Worm (Caenorhabditis elegans) whole organism, L2 larva: Measurements from ENCODE around the gene K02C4.2.
A peak's percentile ranks its signal among the peaks of the same experiment; 100 is the strongest.

Source experiments
- C34F6.9 ChIP-seq: fragments of 150-350 bp; optimal IDR thresholded peaks from 2 replicates; lab custom pipeline; 2014; ENCODE audit warnings: missing biosample characterization, missing genetic modification characterization
- F13H6.1 ChIP-seq: sonication (generic microtip); optimal IDR thresholded peaks from 2 replicates; lab custom pipeline; 2016; ENCODE audit warnings: missing genetic modification characterization, missing compliant biosample characterization
- Y55F3AM.14 ChIP-seq: fragments of 200-800 bp; sonication (Bioruptor generic); optimal IDR thresholded peaks from 2 replicates; lab custom pipeline; 2018; ENCODE audit warnings: mild to moderate bottlenecking, missing genetic modification characterization, missing compliant biosample characterization
- ZK546.5 ChIP-seq: sonication (generic microtip); optimal IDR thresholded peaks from 2 replicates; lab custom pipeline; 2017; ENCODE audit warnings: missing biosample characterization, missing genetic modification characterization
- alr-1 ChIP-seq: fragments of 150-350 bp; optimal IDR thresholded peaks from 2 replicates; lab custom pipeline; 2014; ENCODE audit warnings: missing biosample characterization, missing genetic modification characterization
- aly-2 ChIP-seq: fragments of 150-350 bp; optimal IDR thresholded peaks from 2 replicates; lab custom pipeline; 2014; ENCODE audit warnings: missing biosample characterization, missing genetic modification characterization
- ceh-16 ChIP-seq: fragments of 150-350 bp; optimal IDR thresholded peaks from 2 replicates; lab custom pipeline; 2014; ENCODE audit warnings: missing biosample characterization, missing genetic modification characterization
- dmd-4 ChIP-seq: sonication (generic microtip); optimal IDR thresholded peaks from 2 replicates; lab custom pipeline; 2017; ENCODE audit warnings: missing biosample characterization, missing genetic modification characterization
- egl-27 ChIP-seq: sonication (generic microtip); optimal IDR thresholded peaks from 3 replicates; lab custom pipeline; 2017; ENCODE audit warnings: missing biosample characterization, missing genetic modification reagents, missing genetic modification characterization
- elt-3 ChIP-seq: sonication (generic microtip); optimal IDR thresholded peaks from 2 replicates; lab custom pipeline; 2017; ENCODE audit warnings: missing biosample characterization, missing genetic modification characterization
- fos-1 ChIP-seq: fragments of 150-350 bp; optimal IDR thresholded peaks from 2 replicates; lab custom pipeline; 2014; ENCODE audit warnings: missing biosample characterization, missing genetic modification characterization
- gmeb-1 ChIP-seq: fragments of 150-350 bp; optimal IDR thresholded peaks from 2 replicates; lab custom pipeline; 2014; ENCODE audit warnings: missing biosample characterization, missing genetic modification characterization
- lin-11 ChIP-seq: fragments of 150-350 bp; sonication (generic microtip); optimal IDR thresholded peaks from 2 replicates; lab custom pipeline; 2014; ENCODE audit warnings: missing biosample characterization, missing genetic modification characterization, inconsistent platforms, mixed read lengths
- lin-13 ChIP-seq: fragments of 150-350 bp; optimal IDR thresholded peaks from 2 replicates; lab custom pipeline; 2014; ENCODE audit warnings: missing biosample characterization, missing genetic modification reagents, missing genetic modification characterization
- lin-39 ChIP-seq: fragments of 150-350 bp; optimal IDR thresholded peaks from 2 replicates; lab custom pipeline; 2014; ENCODE audit warnings: missing biosample characterization, missing genetic modification reagents, missing genetic modification characterization
- lsy-2 ChIP-seq, 2 experiments: fragments of 150-350 bp in 1 of 2; sonication (generic microtip) in 1 of 2; optimal IDR thresholded peaks; 2 replicates each; lab custom pipeline; 2014 to 2017; ENCODE audit warnings: missing biosample characterization in 2 of 2, missing genetic modification characterization in 2 of 2
- mab-5 ChIP-seq: fragments of 150-350 bp; optimal IDR thresholded peaks from 2 replicates; lab custom pipeline; 2014; ENCODE audit warnings: missing biosample characterization, missing genetic modification characterization
- mbf-1 ChIP-seq: sonication (generic microtip); optimal IDR thresholded peaks from 2 replicates; lab custom pipeline; 2017; ENCODE audit warnings: missing biosample characterization, missing genetic modification characterization
- nhr-10 ChIP-seq: sonication (generic microtip); optimal IDR thresholded peaks from 2 replicates; lab custom pipeline; 2017; ENCODE audit warnings: missing biosample characterization, missing genetic modification characterization
- nhr-11 ChIP-seq: fragments of 150-350 bp; optimal IDR thresholded peaks from 2 replicates; lab custom pipeline; 2014; ENCODE audit warnings: missing biosample characterization, missing genetic modification characterization
- nhr-129 ChIP-seq: fragments of 150-350 bp; optimal IDR thresholded peaks from 2 replicates; lab custom pipeline; 2014; ENCODE audit warnings: missing biosample characterization, missing genetic modification characterization
- nhr-21 ChIP-seq: fragments of 150-350 bp; optimal IDR thresholded peaks from 2 replicates; lab custom pipeline; 2014; ENCODE audit warnings: missing biosample characterization, missing genetic modification characterization
- nhr-23 ChIP-seq: fragments of 150-350 bp; optimal IDR thresholded peaks from 2 replicates; lab custom pipeline; 2014; ENCODE audit warnings: missing biosample characterization, missing genetic modification reagents, missing genetic modification characterization
- nhr-237 ChIP-seq: fragments of 150-350 bp; optimal IDR thresholded peaks from 2 replicates; lab custom pipeline; 2014; ENCODE audit warnings: missing biosample characterization, missing genetic modification characterization
- peb-1 ChIP-seq: fragments of 150-350 bp; optimal IDR thresholded peaks from 2 replicates; lab custom pipeline; 2014; ENCODE audit warnings: missing biosample characterization, missing genetic modification characterization
- sem-4 ChIP-seq: fragments of 150-350 bp; optimal IDR thresholded peaks from 2 replicates; lab custom pipeline; 2014; ENCODE audit warnings: missing biosample characterization, missing genetic modification reagents, missing genetic modification characterization
- sma-3 ChIP-seq: sonication (generic microtip); optimal IDR thresholded peaks from 2 replicates; lab custom pipeline; 2016; ENCODE audit warnings: missing genetic modification reagents, missing genetic modification characterization, missing compliant biosample characterization
- sma-9 ChIP-seq, 2 experiments: fragments of 150-350 bp in 1 of 2; sonication (generic microtip) in 1 of 2; optimal IDR thresholded peaks; 2 replicates each; lab custom pipeline; 2014 to 2016; ENCODE audit warnings: missing genetic modification characterization in 2 of 2, mild to moderate bottlenecking in 1 of 2, missing biosample characterization in 1 of 2, missing compliant biosample characterization in 1 of 2, missing genetic modification reagents in 1 of 2, moderate library complexity in 1 of 2
- snpc-4 ChIP-seq: fragments of 150-350 bp; optimal IDR thresholded peaks from 2 replicates; lab custom pipeline; 2014; ENCODE audit warnings: missing biosample characterization, missing genetic modification characterization
- unc-39 ChIP-seq: fragments of 150-350 bp; optimal IDR thresholded peaks from 2 replicates; lab custom pipeline; 2014; ENCODE audit warnings: missing biosample characterization, missing genetic modification characterization
- unc-55 ChIP-seq: fragments of 150-350 bp; sonication (generic microtip); optimal IDR thresholded peaks from 3 replicates; lab custom pipeline; 2014; ENCODE audit warnings: missing biosample characterization, missing genetic modification reagents, missing genetic modification characterization
- unc-62 ChIP-seq: fragments of 150-350 bp; optimal IDR thresholded peaks from 2 replicates; lab custom pipeline; 2014; ENCODE audit warnings: missing biosample characterization, missing genetic modification reagents, missing genetic modification characterization
- zag-1 ChIP-seq: fragments of 150-350 bp; optimal IDR thresholded peaks from 2 replicates; lab custom pipeline; 2014; ENCODE audit warnings: missing biosample characterization, missing genetic modification characterization
- ztf-1 ChIP-seq: fragments of 200-800 bp; sonication (Bioruptor generic); conservative IDR thresholded peaks from 2 replicates; pipeline ENCODE4 v1.3.6; 2022; ENCODE audit warnings: missing genetic modification characterization, missing compliant biosample characterization
- ztf-11 ChIP-seq: sonication (generic microtip); optimal IDR thresholded peaks from 2 replicates; lab custom pipeline; 2017; ENCODE audit warnings: missing biosample characterization, missing genetic modification characterization
- ztf-4 ChIP-seq: fragments of 150-350 bp; optimal IDR thresholded peaks from 2 replicates; lab custom pipeline; 2014; ENCODE audit warnings: missing biosample characterization, missing genetic modification characterization

K02C4.2 gene

DNA sequence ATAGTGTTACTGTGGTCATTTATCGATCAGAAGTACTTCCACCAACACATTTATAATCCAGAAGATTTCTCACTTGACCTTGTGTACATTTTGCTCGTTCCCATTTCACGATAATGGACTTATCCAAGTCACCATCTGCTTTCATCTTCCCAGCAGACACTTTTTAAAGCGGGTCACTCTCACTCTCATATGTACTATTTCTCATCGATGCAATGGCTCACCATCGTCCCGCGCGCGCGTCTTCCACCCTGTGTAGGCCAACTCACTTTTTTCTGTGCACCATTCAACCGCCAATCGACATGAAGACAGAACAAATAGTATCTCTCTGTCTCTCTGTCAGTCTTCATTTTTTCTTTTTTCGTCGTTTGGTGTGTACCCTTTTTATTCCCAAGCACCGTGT is 23.4 kb upstream of the K02C4.2 start:
- TF ChIP-seq ztf-1 (no peak), lin-13 (GFP tag; lab: Kevin White, UChicago) (no peak), F13H6.1 (tag; lab: Kevin White, UChicago) (no peak), gmeb-1 (tag; lab: Kevin White, UChicago) (no peak), sem-4 (no peak), elt-3 (tag; lab: Kevin White, UChicago) (no peak), sma-9 (GFP tag; optimal IDR thresholded peaks at IDR 0.05; lab: Kevin White, UChicago) (no peak), sma-9 (tag; optimal IDR thresholded peaks at IDR 0.05; lab: Kevin White, UChicago) (no peak), lsy-2 (tag; optimal IDR thresholded peaks at IDR 0.05; lab: Kevin White, UChicago) (no peak)

DNA sequence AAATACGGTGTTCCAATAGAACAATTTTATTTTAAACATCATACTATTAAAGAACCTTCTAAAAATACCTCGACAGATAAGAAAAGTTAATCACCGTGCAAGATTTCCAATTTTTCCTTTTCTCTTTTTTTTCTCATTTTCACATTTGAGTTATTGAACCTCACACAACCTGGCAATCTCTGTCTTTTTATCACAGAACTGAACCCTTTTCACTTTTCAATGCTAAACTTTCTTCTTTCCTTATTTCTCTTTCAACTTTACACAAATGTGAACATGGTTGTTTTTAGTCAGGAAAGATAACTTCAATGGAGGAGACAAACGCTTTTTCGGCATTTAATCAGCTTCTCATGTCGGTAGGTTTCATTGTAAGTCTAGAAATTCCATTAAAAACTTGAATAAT is 22.7 kb upstream of the K02C4.2 start, which contains the start of gene T05H10.4:
T05H10.4 (plus strand) TSS at position 301 of the 400 bp plus-strand sequence.
- TF ChIP-seq alr-1 (tag; lab: Kevin White, UChicago) (no peak), sem-4 (no peak), nhr-11 (tag; lab: Kevin White, UChicago) (no peak), peb-1 (tag; lab: Kevin White, UChicago) (no peak), ZK546.5 (tag; lab: Kevin White, UChicago) (no peak), nhr-129 (tag; lab: Kevin White, UChicago) (no peak), snpc-4 (tag; lab: Kevin White, UChicago) (no peak), ztf-1 (no peak), nhr-23 (no peak), zag-1 (tag; lab: Kevin White, UChicago) (no peak), elt-3 (tag; lab: Kevin White, UChicago) (no peak), lsy-2 (tag; optimal IDR thresholded peaks at IDR 0.05; lab: Kevin White, UChicago) (no peak), unc-55 (GFP tag; lab: Kevin White, UChicago) (no peak), sma-9 (GFP tag; optimal IDR thresholded peaks at IDR 0.05; lab: Kevin White, UChicago) (no peak), sma-9 (tag; optimal IDR thresholded peaks at IDR 0.05; lab: Kevin White, UChicago) (no peak), gmeb-1 (tag; lab: Kevin White, UChicago) (no peak), egl-27 (tag; lab: Kevin White, UChicago) (no peak)

DNA sequence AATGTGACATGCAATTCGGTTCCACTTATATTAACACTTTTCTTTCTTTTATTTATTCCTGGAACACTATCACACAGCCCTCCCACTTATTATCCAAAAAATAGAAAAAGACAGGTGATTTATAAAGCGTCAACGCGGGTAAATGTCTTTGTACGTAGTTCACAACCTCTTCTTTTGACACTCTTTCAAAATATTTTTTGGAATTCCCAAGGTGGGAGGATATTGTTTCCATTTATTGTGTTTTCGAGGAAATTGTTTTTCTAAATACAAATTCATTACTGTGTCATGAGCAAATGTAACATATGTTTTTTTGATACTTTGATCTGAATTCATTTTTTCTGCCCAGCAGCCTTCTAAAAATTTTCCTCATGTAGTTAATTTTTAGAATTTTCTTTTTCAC is 17.6 kb upstream of the K02C4.2 start:
- no peak for TF ChIP-seq lin-39
- TF ChIP-seq mab-5: no peak
- TF ChIP-seq zag-1 (tag; lab: Kevin White, UChicago): no peak
- no peak for TF ChIP-seq sma-9 (GFP tag; optimal IDR thresholded peaks at IDR 0.05; lab: Kevin White, UChicago)
- TF ChIP-seq sma-9 (tag; optimal IDR thresholded peaks at IDR 0.05; lab: Kevin White, UChicago): no peak
- no peak for TF ChIP-seq Y55F3AM.14 (GFP tag; lab: Kevin White, UChicago)
- no peak for TF ChIP-seq unc-39 (tag; lab: Kevin White, UChicago)
- TF ChIP-seq C34F6.9: no peak
- TF ChIP-seq nhr-10: no peak
- no peak for TF ChIP-seq lin-11 (tag; lab: Kevin White, UChicago)
- no peak for TF ChIP-seq ztf-11
- no peak for TF ChIP-seq unc-55 (GFP tag; lab: Kevin White, UChicago)
- TF ChIP-seq lsy-2 (tag; optimal IDR thresholded peaks at IDR 0.05; lab: Kevin White, UChicago): no peak
- no peak for TF ChIP-seq sem-4
- TF ChIP-seq nhr-11 (tag; lab: Kevin White, UChicago): no peak
- TF ChIP-seq dmd-4 (tag; lab: Kevin White, UChicago): no peak

DNA sequence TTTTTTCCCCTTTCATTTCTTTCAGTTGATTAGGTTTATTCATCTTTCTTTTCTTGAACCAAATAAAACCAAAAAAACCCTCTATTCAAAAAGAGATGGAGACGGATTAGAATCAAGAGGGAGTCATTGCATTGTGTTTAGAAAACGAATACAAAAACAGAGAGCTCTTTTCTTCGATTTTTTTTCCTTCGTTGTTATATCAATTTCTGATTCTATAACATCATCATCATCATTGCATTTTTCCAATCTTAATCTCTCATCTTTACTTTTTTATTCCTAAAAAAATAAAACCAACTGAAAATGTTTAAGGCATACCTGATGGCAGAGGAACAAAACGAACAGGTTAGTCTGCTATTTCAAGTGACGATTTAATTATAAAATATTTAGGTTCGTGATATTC is 16.8 kb upstream of the K02C4.2 start, which contains the start of gene T05H10.8:
T05H10.8 (plus strand) TSS at position 301 of the 400 bp plus-strand sequence.
- TF ChIP-seq unc-55 (GFP tag; lab: Kevin White, UChicago) (no peak), peb-1 (tag; lab: Kevin White, UChicago) (no peak), sma-3 (GFP tag; lab: Kevin White, UChicago) (no peak), ztf-1 (no peak), nhr-237 (tag; lab: Kevin White, UChicago) (no peak), fos-1 (no peak), lin-13 (GFP tag; lab: Kevin White, UChicago) (no peak), sma-9 (GFP tag; optimal IDR thresholded peaks at IDR 0.05; lab: Kevin White, UChicago) (no peak), sma-9 (tag; optimal IDR thresholded peaks at IDR 0.05; lab: Kevin White, UChicago) (no peak), nhr-21 (tag; lab: Kevin White, UChicago) (no peak), unc-62 (no peak)
- TF ChIP-seq, all 48 proteins: peak for 0

DNA sequence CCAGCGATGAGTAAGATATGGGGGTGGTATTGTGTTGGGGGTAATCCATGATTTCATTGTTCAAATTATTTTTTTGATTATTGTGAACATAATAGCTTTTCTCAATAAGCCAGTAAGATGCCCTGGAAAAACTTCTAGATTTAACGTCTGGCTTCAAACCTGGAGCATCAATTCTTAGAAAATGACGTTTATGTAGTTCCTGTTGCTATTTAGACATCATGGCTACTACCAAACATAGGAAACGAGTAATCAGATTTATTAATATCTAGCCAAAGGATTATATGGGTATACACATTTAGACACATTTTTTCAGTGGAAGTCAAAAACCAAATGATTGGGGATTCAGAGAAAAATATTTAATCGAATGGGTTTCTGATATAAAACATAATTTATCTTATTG is 16.0 kb upstream of the K02C4.2 start:
- TF ChIP-seq ceh-16 (tag; lab: Kevin White, UChicago) (no peak), nhr-237 (tag; lab: Kevin White, UChicago) (no peak), ztf-4 (tag; lab: Kevin White, UChicago) (no peak), aly-2 (no peak), sma-9 (GFP tag; optimal IDR thresholded peaks at IDR 0.05; lab: Kevin White, UChicago) (peak; percentile 18), sma-9 (tag; optimal IDR thresholded peaks at IDR 0.05; lab: Kevin White, UChicago) (no peak), mbf-1 (tag; lab: Kevin White, UChicago) (no peak), nhr-21 (tag; lab: Kevin White, UChicago) (peak; percentile 24)
